In genomic region chr3L:2868695-2869444, dm6 we compare ENCODE assay signal across 3 fruit fly cellular contexts.
TF ChIP-seq lines count a peak whose summit lies in the region.

No protein-coding gene starts in this region.

TF ChIP-seq in whole organism, embryonic, 481 proteins besides CTCF, POLR2A, EP300 and RAD21 (continued from another document and continues in another):
- TF ChIP-seq twi (tag; optimal IDR thresholded peaks at IDR 0.05; lab: Kevin White, UChicago) (peak; percentile 93), kay (GFP tag; optimal IDR thresholded peaks at IDR 0.05; lab: Kevin White, UChicago) (no peak), tio (GFP tag; optimal IDR thresholded peaks at IDR 0.05; lab: Kevin White, UChicago) (no peak), CG4282 (GFP tag; optimal IDR thresholded peaks at IDR 0.05; lab: Kevin White, UChicago) (no peak), unc-4 (GFP tag; IDR thresholded peaks at IDR 0.05; lab: Robert Waterston, UW; ENCODE audit: partially characterized antibody) (no peak), CG9215 (GFP tag; IDR thresholded peaks at IDR 0.05; lab: Robert Waterston, UW) (no peak), CG10959 (GFP tag; IDR thresholded peaks at IDR 0.05; lab: Robert Waterston, UW) (no peak), croc (GFP tag; conservative IDR thresholded peaks at IDR 0.05; lab: Robert Waterston, UW) (no peak), abd-A (tag; optimal IDR thresholded peaks at IDR 0.05; lab: Kevin White, UChicago) (no peak), HLH3B (GFP tag; IDR thresholded peaks at IDR 0.05; lab: Robert Waterston, UW) (no peak), ham (GFP tag; IDR thresholded peaks at IDR 0.05; lab: Robert Waterston, UW) (no peak), sens (GFP tag; lab: Kevin White, UChicago) (peak; percentile 64), amos (GFP tag; IDR thresholded peaks at IDR 0.05; lab: Robert Waterston, UW; ENCODE audit: partially characterized antibody) (0 out of 2 replicates have a peak, but pooled peaks have one; percentile 5), CG17912 (GFP tag; optimal IDR thresholded peaks at IDR 0.05; lab: Kevin White, UChicago) (no peak), Ptx1 (GFP tag; IDR thresholded peaks at IDR 0.05; lab: Robert Waterston, UW) (no peak), Scr (GFP tag; IDR thresholded peaks at IDR 0.05; lab: Robert Waterston, UW; ENCODE audit: partially characterized antibody) (no peak), usp (GFP tag; optimal IDR thresholded peaks at IDR 0.05; lab: Kevin White, UChicago) (no peak), CG30403 (GFP tag; optimal IDR thresholded peaks at IDR 0.05; lab: Kevin White, UChicago) (no peak), Opbp (GFP tag; IDR thresholded peaks at IDR 0.05; lab: Robert Waterston, UW; ENCODE audit: partially characterized antibody) (no peak; the same call in 2 of the 3 replicates), cwo (GFP tag; optimal IDR thresholded peaks at IDR 0.05; lab: Kevin White, UChicago) (no peak), dimm (GFP tag; IDR thresholded peaks at IDR 0.05; lab: Robert Waterston, UW) (no peak), chif (GFP tag; optimal IDR thresholded peaks at IDR 0.05; lab: Kevin White, UChicago) (no peak), CG6175 (GFP tag; IDR thresholded peaks at IDR 0.05; lab: Robert Waterston, UW) (no peak), mirr (GFP tag; optimal IDR thresholded peaks at IDR 0.05; lab: Kevin White, UChicago) (no peak), dati (GFP tag; IDR thresholded peaks at IDR 0.05; lab: Robert Waterston, UW) (no peak), mld (GFP tag; IDR thresholded peaks at IDR 0.05; lab: Robert Waterston, UW; ENCODE audit: partially characterized antibody) (no peak), E2f2 (GFP tag; IDR thresholded peaks at IDR 0.05; lab: Robert Waterston, UW) (no peak), emc (GFP tag; optimal IDR thresholded peaks at IDR 0.05; lab: Kevin White, UChicago) (no peak), inv (GFP tag; IDR thresholded peaks at IDR 0.05; lab: Robert Waterston, UW; ENCODE audit: partially characterized antibody) (no peak), lbe (GFP tag; optimal IDR thresholded peaks at IDR 0.05; lab: Kevin White, UChicago) (peak; percentile 83), chn (GFP tag; optimal IDR thresholded peaks at IDR 0.05; lab: Kevin White, UChicago) (no peak), Jarid2 (GFP tag; optimal IDR thresholded peaks at IDR 0.05; lab: Kevin White, UChicago) (no peak), CG8359 (GFP tag; optimal IDR thresholded peaks at IDR 0.05; lab: Kevin White, UChicago; ENCODE audit: borderline replicate concordance) (no peak), ems (GFP tag; optimal IDR thresholded peaks at IDR 0.05; lab: Kevin White, UChicago) (no peak), CG9932 (GFP tag; IDR thresholded peaks at IDR 0.05; lab: Robert Waterston, UW) (no peak), gsb (GFP tag; IDR thresholded peaks at IDR 0.05; lab: Robert Waterston, UW) (no peak), ac (GFP tag; optimal IDR thresholded peaks at IDR 0.05; lab: Kevin White, UChicago) (peak; percentile 49), Taf1 (GFP tag; IDR thresholded peaks at IDR 0.05; lab: Robert Waterston, UW) (no peak), prd (optimal IDR thresholded peaks at IDR 0.05; lab: Kevin White, UChicago) (no peak), prd (GFP tag; IDR thresholded peaks at IDR 0.05; lab: Robert Waterston, UW) (no peak), CG14014 (GFP tag; IDR thresholded peaks at IDR 0.05; lab: Robert Waterston, UW) (no peak), Dll (GFP tag; IDR thresholded peaks at IDR 0.05; lab: Robert Waterston, UW; ENCODE audit: partially characterized antibody) (no peak), crc (GFP tag; optimal IDR thresholded peaks at IDR 0.05; lab: Kevin White, UChicago) (no peak), pros (GFP tag; optimal IDR thresholded peaks at IDR 0.05; lab: Kevin White, UChicago) (peak; percentile 73), Ssrp (tag; optimal IDR thresholded peaks at IDR 0.05; lab: Kevin White, UChicago) (no peak)

TF ChIP-seq in whole organism, prepupa, 60 proteins besides CTCF, POLR2A, EP300 and RAD21 (continued from another document):
- TF ChIP-seq Smox (GFP tag; optimal IDR thresholded peaks at IDR 0.05; lab: Kevin White, UChicago), result peak; percentile 87
- peak; percentile 77 for TF ChIP-seq Ets21C (GFP tag; optimal IDR thresholded peaks at IDR 0.05; lab: Kevin White, UChicago)
- TF ChIP-seq CG1621 (tag; optimal IDR thresholded peaks at IDR 0.05; lab: Kevin White, UChicago), result peak; percentile 77
- peak; percentile 83 for TF ChIP-seq vri (GFP tag; optimal IDR thresholded peaks at IDR 0.05; lab: Kevin White, UChicago)
- TF ChIP-seq Sox14 (GFP tag; optimal IDR thresholded peaks at IDR 0.05; lab: Kevin White, UChicago), result peak; percentile 85
- TF ChIP-seq Hr4 (GFP tag; optimal IDR thresholded peaks at IDR 0.05; lab: Kevin White, UChicago), result peak; percentile 49
- TF ChIP-seq CG32006 (GFP tag; optimal IDR thresholded peaks at IDR 0.05; lab: Kevin White, UChicago), result peak; percentile 62
- peak; percentile 44 to 61 for TF ChIP-seq salr (GFP tag; optimal IDR thresholded peaks at IDR 0.05; lab: Kevin White, UChicago)
- peak; percentile 69 for TF ChIP-seq CG6808 (GFP tag; optimal IDR thresholded peaks at IDR 0.05; lab: Kevin White, UChicago)
- peak; percentile 79 for TF ChIP-seq CG3032 (tag; optimal IDR thresholded peaks at IDR 0.05; lab: Kevin White, UChicago)
- TF ChIP-seq Eip75B (GFP tag; optimal IDR thresholded peaks at IDR 0.05; lab: Kevin White, UChicago), result peak; percentile 90
- TF ChIP-seq cyc (GFP tag; optimal IDR thresholded peaks at IDR 0.05; lab: Kevin White, UChicago), result peak; percentile 71
- peak; percentile 80 for TF ChIP-seq CG34406 (GFP tag; optimal IDR thresholded peaks at IDR 0.05; lab: Kevin White, UChicago)
- peak; percentile 74 for TF ChIP-seq acj6 (GFP tag; optimal IDR thresholded peaks at IDR 0.05; lab: Kevin White, UChicago)
- peak; percentile 52 for TF ChIP-seq CG9139 (GFP tag; optimal IDR thresholded peaks at IDR 0.05; lab: Kevin White, UChicago)
- TF ChIP-seq CG15336 (GFP tag; IDR thresholded peaks at IDR 0.05; lab: Robert Waterston, UW), result peak; percentile 72
- TF ChIP-seq CG31627 (GFP tag; optimal IDR thresholded peaks at IDR 0.05; lab: Kevin White, UChicago), result peak; percentile 69
- TF ChIP-seq Eip93F (GFP tag; optimal IDR thresholded peaks at IDR 0.05; lab: Kevin White, UChicago), result peak; percentile 74
- TF ChIP-seq CG3919 (GFP tag; optimal IDR thresholded peaks at IDR 0.05; lab: Kevin White, UChicago), result peak; percentile 81
- peak; percentile 23 for TF ChIP-seq dac (GFP tag; optimal IDR thresholded peaks at IDR 0.05; lab: Kevin White, UChicago)
- peak; percentile 77 for TF ChIP-seq pdm3 (GFP tag; optimal IDR thresholded peaks at IDR 0.05; lab: Kevin White, UChicago)
- TF ChIP-seq eg (GFP tag; IDR thresholded peaks at IDR 0.05; lab: Robert Waterston, UW), result 0 out of 3 replicates have a peak, but pooled peaks have one; percentile 16
- TF ChIP-seq CG16779 (tag; optimal IDR thresholded peaks at IDR 0.05; lab: Kevin White, UChicago), result peak; percentile 70
- TF ChIP-seq Blimp-1 (GFP tag; optimal IDR thresholded peaks at IDR 0.05; lab: Kevin White, UChicago), result peak; percentile 44
- TF ChIP-seq CG11902 (GFP tag; optimal IDR thresholded peaks at IDR 0.05; lab: Kevin White, UChicago), result peak; percentile 57
- peak; percentile 98 for TF ChIP-seq Eip78C (GFP tag; lab: Kevin White, UChicago)
- peak; percentile 72 for TF ChIP-seq Hr39 (GFP tag; optimal IDR thresholded peaks at IDR 0.05; lab: Kevin White, UChicago)
- TF ChIP-seq CG10631 (GFP tag; optimal IDR thresholded peaks at IDR 0.05; lab: Kevin White, UChicago), result peak; percentile 79
- peak; percentile 33 for TF ChIP-seq CG6854 (GFP tag; optimal IDR thresholded peaks at IDR 0.05; lab: Kevin White, UChicago)
- peak; percentile 74 for TF ChIP-seq spab (GFP tag; optimal IDR thresholded peaks at IDR 0.05; lab: Kevin White, UChicago)
- TF ChIP-seq Ets96B (tag; optimal IDR thresholded peaks at IDR 0.05; lab: Kevin White, UChicago), result peak; percentile 81
- TF ChIP-seq fd59A (GFP tag; optimal IDR thresholded peaks at IDR 0.05; lab: Kevin White, UChicago), result peak; percentile 64
- TF ChIP-seq fd85E (GFP tag; optimal IDR thresholded peaks at IDR 0.05; lab: Kevin White, UChicago), result peak; percentile 49
- TF ChIP-seq Hr38 (GFP tag; optimal IDR thresholded peaks at IDR 0.05; lab: Kevin White, UChicago), result no peak
- TF ChIP-seq CG7368 (GFP tag; optimal IDR thresholded peaks at IDR 0.05; lab: Kevin White, UChicago), result peak; percentile 67
- peak; percentile 62 for TF ChIP-seq CG6276 (GFP tag; optimal IDR thresholded peaks at IDR 0.05; lab: Kevin White, UChicago)
- TF ChIP-seq svp (GFP tag; lab: Kevin White, UChicago), result peak; percentile 96

TF ChIP-seq in whole organism, wandering third instar larva, 38 proteins besides CTCF, POLR2A, EP300 and RAD21 (continued from another document):
- TF ChIP-seq OdsH (GFP tag; optimal IDR thresholded peaks at IDR 0.05; lab: Kevin White, UChicago) (peak; percentile 84), CG9705 (GFP tag; optimal IDR thresholded peaks at IDR 0.05; lab: Kevin White, UChicago) (peak; percentile 48), psq (GFP tag; optimal IDR thresholded peaks at IDR 0.05; lab: Kevin White, UChicago) (peak; percentile 78), lola (GFP tag; optimal IDR thresholded peaks at IDR 0.05; lab: Kevin White, UChicago) (no peak), HLH106 (tag; optimal IDR thresholded peaks at IDR 0.05; lab: Kevin White, UChicago) (peak; percentile 77), Dfd (GFP tag; optimal IDR thresholded peaks at IDR 0.05; lab: Kevin White, UChicago) (no peak), sage (GFP tag; optimal IDR thresholded peaks at IDR 0.05; lab: Kevin White, UChicago) (peak; percentile 33), Vsx2 (GFP tag; optimal IDR thresholded peaks at IDR 0.05; lab: Kevin White, UChicago; ENCODE audit: partially characterized antibody) (no peak)
